Fruit fly (Drosophila melanogaster) whole organism, prepupa: ENCODE results near the gene CG13405.

Experiments
- CG4318 ChIP-seq: fragments of 200-800 bp; sonication (Bioruptor generic); optimal IDR thresholded peaks from 3 replicates; lab custom pipeline; 2017; ENCODE audit warnings: missing biosample characterization, mild to moderate bottlenecking, missing genetic modification characterization
- CG6792 ChIP-seq: fragments of 200-800 bp; sonication (Bioruptor generic); optimal IDR thresholded peaks from 3 replicates; lab custom pipeline; 2016; ENCODE audit warnings: missing biosample characterization, missing genetic modification characterization
- OdsH ChIP-seq: fragments of 200-800 bp; sonication (Bioruptor generic); optimal IDR thresholded peaks from 3 replicates; lab custom pipeline; 2016; ENCODE audit warnings: missing biosample characterization, missing genetic modification characterization
- Sox15 ChIP-seq: fragments of 200-800 bp; sonication (Bioruptor generic); optimal IDR thresholded peaks from 3 replicates; lab custom pipeline; 2016; ENCODE audit warnings: missing biosample characterization, missing genetic modification characterization

DNA sequence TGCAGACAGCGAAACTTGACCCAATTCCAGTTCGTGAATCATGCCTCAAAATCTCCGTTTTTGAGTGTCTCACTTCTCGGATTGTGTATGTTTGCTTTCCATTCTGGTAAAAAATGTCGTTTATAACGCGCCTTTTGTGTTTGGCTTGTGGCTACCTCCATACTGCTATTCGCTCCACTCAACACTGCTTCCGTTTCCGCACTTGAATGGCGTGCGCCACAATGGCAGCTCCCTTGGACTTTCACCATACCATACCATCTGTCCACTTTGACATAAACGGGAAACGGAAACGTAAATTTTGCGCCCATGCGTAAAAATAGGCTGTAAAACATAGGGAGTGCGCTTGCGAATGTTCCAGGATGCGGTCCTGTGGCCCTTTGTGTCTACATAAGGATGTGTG, 40.5 kb downstream of the CG13405 start:
- TF ChIP-seq OdsH (no peak), Sox15 (GFP tag; lab: Kevin White, UChicago) (no peak), CG6792 (no peak), CG4318 (GFP tag; lab: Kevin White, UChicago) (no peak)
